Fruit fly (Drosophila melanogaster) whole organism, wandering third instar larva: ENCODE results near the gene CG44405.

Experiments
- Mio ChIP-seq: sonication (Bioruptor generic); optimal IDR thresholded peaks from 2 replicates; lab custom pipeline; 2016; ENCODE audit warnings: missing biosample characterization, missing genetic modification characterization
- dsf ChIP-seq: sonication (Bioruptor generic); optimal IDR thresholded peaks from 2 replicates; lab custom pipeline; 2016; ENCODE audit warnings: missing biosample characterization, missing genetic modification characterization, borderline replicate concordance

The CG44405 gene

DNA sequence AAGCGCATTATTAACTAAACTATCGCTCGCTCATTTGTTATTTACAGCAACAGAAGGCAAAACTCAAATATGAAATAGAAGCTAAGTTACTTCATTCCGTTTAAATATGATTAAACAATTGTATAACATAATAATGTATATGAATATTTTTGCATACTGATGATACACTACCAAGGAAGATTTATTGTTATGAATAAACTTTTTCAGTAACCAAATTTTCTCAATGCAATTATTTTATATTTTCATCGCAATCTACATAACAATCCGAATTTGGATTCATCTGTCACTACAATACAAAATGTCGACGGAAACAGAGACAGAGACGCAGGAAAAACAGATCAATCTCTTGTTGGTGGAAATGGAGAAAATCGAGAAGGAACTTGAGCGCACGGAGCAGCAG lies 51.1 kb downstream of the CG44405 start, which contains the start of gene CG17329:
Gene CG17329 (plus strand): TSS at position 301 of the 400 bp plus-strand sequence.
- no peak for TF ChIP-seq Mio (GFP tag; lab: Kevin White, UChicago)
- TF ChIP-seq dsf (GFP tag; lab: Kevin White, UChicago), result no peak
